Worm (Caenorhabditis elegans): ENCODE measurements around the gene mnr-1.

ce11 chrV:20689481-20690039 is 35.1 kb downstream of the mnr-1 start, which contains the start of gene F53F8.3:
- TF ChIP-seq pha-4 (tag; optimal IDR thresholded peaks at IDR 0.05) (no peak), snpc-4 (tag; optimal IDR thresholded peaks at IDR 0.05) (no peak), ama-1 (optimal IDR thresholded peaks at IDR 0.05) (no peak), nhr-77 (tag; optimal IDR thresholded peaks at IDR 0.05) (no peak), jun-1 (tag; optimal IDR thresholded peaks at IDR 0.05) (no peak), elt-3 (tag; optimal IDR thresholded peaks at IDR 0.05) (no peak), nhr-237 (tag; optimal IDR thresholded peaks at IDR 0.05) (no peak), unc-39 (tag; optimal IDR thresholded peaks at IDR 0.05) (no peak), fkh-10 (GFP tag; optimal IDR thresholded peaks at IDR 0.05) (no peak), unc-62 (GFP tag; optimal IDR thresholded peaks at IDR 0.05) (no peak), fos-1 (tag; optimal IDR thresholded peaks at IDR 0.05) (no peak)
